Fruit fly (Drosophila melanogaster): ENCODE data around the gene for.

for gene

DNA sequence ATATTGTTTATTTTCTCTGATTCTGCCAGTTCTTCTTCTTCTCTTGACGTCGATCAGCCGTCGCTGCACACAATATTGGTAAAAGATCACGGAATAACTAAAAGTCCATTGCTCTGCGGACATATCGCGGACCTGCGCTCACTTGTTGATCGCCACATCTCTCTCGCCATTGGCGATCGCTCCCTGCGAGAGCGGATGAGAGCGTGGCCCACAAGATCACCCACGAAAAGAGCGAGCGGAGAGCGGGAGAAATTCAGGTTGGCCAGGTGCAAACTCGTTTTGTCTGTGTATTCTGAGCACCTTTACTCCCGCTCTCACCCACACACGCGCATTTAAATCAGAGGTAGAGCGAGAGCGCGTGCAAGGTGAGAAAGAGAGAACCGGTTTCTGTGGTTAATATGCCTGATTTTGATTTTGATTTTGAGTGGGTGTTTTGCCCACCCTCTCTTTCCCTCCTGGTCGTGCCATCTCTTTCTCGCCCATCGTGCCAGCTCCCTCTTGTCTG is 76.0 kb downstream of the for start, which contains the start of gene sob (continued):
- TF ChIP-seq CG8290 (GFP tag; optimal IDR thresholded peaks at IDR 0.05): no peak
- TF ChIP-seq CG8290 (tag; optimal IDR thresholded peaks at IDR 0.05): no peak
- TF ChIP-seq CG7357 (GFP tag; IDR thresholded peaks at IDR 0.05): no peak
- TF ChIP-seq lab (GFP tag; optimal IDR thresholded peaks at IDR 0.05): no peak
- peak; percentile 29 for TF ChIP-seq CG8478 (optimal IDR thresholded peaks at IDR 0.05)
- no peak for TF ChIP-seq ap (GFP tag; IDR thresholded peaks at IDR 0.05)
- TF ChIP-seq CG6765 (GFP tag; optimal IDR thresholded peaks at IDR 0.05): no peak
- no peak for TF ChIP-seq Dp (GFP tag; optimal IDR thresholded peaks at IDR 0.05)
- no peak for TF ChIP-seq twi (tag; optimal IDR thresholded peaks at IDR 0.05)
- no peak for TF ChIP-seq CG9727 (GFP tag; optimal IDR thresholded peaks at IDR 0.05)
- no peak for TF ChIP-seq shn (GFP tag; optimal IDR thresholded peaks at IDR 0.05)
- no peak for TF ChIP-seq D (optimal IDR thresholded peaks at IDR 0.05)
- TF ChIP-seq D (GFP tag; optimal IDR thresholded peaks at IDR 0.05): no peak
- peak; percentile 96 to 100 for TF ChIP-seq Trl (optimal IDR thresholded peaks at IDR 0.05)
- peak; percentile 62 for TF ChIP-seq Trl (GFP tag; optimal IDR thresholded peaks at IDR 0.05)
- TF ChIP-seq luna (GFP tag; optimal IDR thresholded peaks at IDR 0.05): no peak
- TF ChIP-seq zfh1 (GFP tag; IDR thresholded peaks at IDR 0.05): 0 out of 3 replicates have a peak, but pooled peaks have one; percentile 35
- no peak for TF ChIP-seq MESR4 (GFP tag; optimal IDR thresholded peaks at IDR 0.05)
- TF ChIP-seq Drgx (GFP tag; IDR thresholded peaks at IDR 0.05): peak; percentile 45; the same call in 1 of the 2 replicates
- TF ChIP-seq CG5245 (GFP tag; optimal IDR thresholded peaks at IDR 0.05): no peak
- TF ChIP-seq CG15269 (tag; optimal IDR thresholded peaks at IDR 0.05): no peak
- no peak for TF ChIP-seq CG17802 (tag; optimal IDR thresholded peaks at IDR 0.05)
- TF ChIP-seq usp (GFP tag; optimal IDR thresholded peaks at IDR 0.05): no peak
- TF ChIP-seq lmd (GFP tag; IDR thresholded peaks at IDR 0.05): no peak
- no peak for TF ChIP-seq CG10543 (GFP tag; optimal IDR thresholded peaks at IDR 0.05)
- no peak for TF ChIP-seq Dad (GFP tag; optimal IDR thresholded peaks at IDR 0.05)
- no peak for TF ChIP-seq ham (GFP tag; IDR thresholded peaks at IDR 0.05)
- no peak for TF ChIP-seq ase (GFP tag; IDR thresholded peaks at IDR 0.05)
- TF ChIP-seq ro (GFP tag; IDR thresholded peaks at IDR 0.05): no peak
- TF ChIP-seq fd102C (GFP tag; optimal IDR thresholded peaks at IDR 0.05): no peak
- TF ChIP-seq Taf1 (GFP tag; IDR thresholded peaks at IDR 0.05): no peak
- TF ChIP-seq CG5180 (GFP tag; optimal IDR thresholded peaks at IDR 0.05): no peak
- no peak for TF ChIP-seq sim (GFP tag; IDR thresholded peaks at IDR 0.05)
- TF ChIP-seq CG12744 (GFP tag; optimal IDR thresholded peaks at IDR 0.05): no peak
- TF ChIP-seq tap (tag; optimal IDR thresholded peaks at IDR 0.05): no peak
- no peak for TF ChIP-seq slou (GFP tag; optimal IDR thresholded peaks at IDR 0.05)
- TF ChIP-seq CG10366 (GFP tag; IDR thresholded peaks at IDR 0.05): no peak
- TF ChIP-seq HLH54F (GFP tag; optimal IDR thresholded peaks at IDR 0.05): no peak
- TF ChIP-seq grn (GFP tag; optimal IDR thresholded peaks at IDR 0.05): no peak
- TF ChIP-seq CG3407 (GFP tag; optimal IDR thresholded peaks at IDR 0.05): no peak
- no peak for TF ChIP-seq Ada2b (GFP tag; IDR thresholded peaks at IDR 0.05)
- TF ChIP-seq Sox100B (GFP tag; optimal IDR thresholded peaks at IDR 0.05): no peak
- TF ChIP-seq CG11696 (GFP tag; IDR thresholded peaks at IDR 0.05): 0 out of 2 replicates have a peak, but pooled peaks have one; percentile 21

dm6 chr2L:3576520-3576919 is 80.2 kb downstream of the for start:
- TF ChIP-seq stwl (tag; optimal IDR thresholded peaks at IDR 0.05) (no peak), Mad (GFP tag; optimal IDR thresholded peaks at IDR 0.05) (no peak), Dref (GFP tag; IDR thresholded peaks at IDR 0.05) (no peak), row (GFP tag; IDR thresholded peaks at IDR 0.05) (0 out of 3 replicates have a peak, but pooled peaks have one; percentile 33), CG1603 (tag; optimal IDR thresholded peaks at IDR 0.05) (peak; percentile 36), CG12219 (GFP tag; optimal IDR thresholded peaks at IDR 0.05) (no peak), az2 (GFP tag; optimal IDR thresholded peaks at IDR 0.05) (peak; percentile 3), dmrt11E (tag; optimal IDR thresholded peaks at IDR 0.05) (peak; percentile 29), zfh1 (GFP tag; IDR thresholded peaks at IDR 0.05) (0 out of 3 replicates have a peak, but pooled peaks have one; percentile 40), bsh (GFP tag; optimal IDR thresholded peaks at IDR 0.05) (peak in 1 of 2 experiments; percentile 21), zf30C (GFP tag; optimal IDR thresholded peaks at IDR 0.05) (peak; percentile 0), sisA (GFP tag; IDR thresholded peaks at IDR 0.05) (0 out of 2 replicates have a peak, but pooled peaks have one; percentile 3), Med (GFP tag) (peak; percentile 24), gem (tag; optimal IDR thresholded peaks at IDR 0.05) (peak; percentile 15)
